Worm (Caenorhabditis elegans): ENCODE measurements around the gene spp-29.

The spp-29 gene

ce11 chrV:17659228-17659627 is 37.4 kb downstream of the spp-29 start, which contains the start of gene fbxa-108 (continued):
- TF ChIP-seq cebp-1 (GFP tag; IDR thresholded peaks at IDR 0.05) = peak; percentile 97
- peak; percentile 97 for TF ChIP-seq cebp-1 (tag; optimal IDR thresholded peaks at IDR 0.05)
- no peak for TF ChIP-seq lsy-27 (tag; optimal IDR thresholded peaks at IDR 0.05; ENCODE audit: borderline replicate concordance, insufficient read depth)
- TF ChIP-seq ztf-6 (GFP tag; IDR thresholded peaks at IDR 0.05) = no peak
- TF ChIP-seq Y79H2A.3 (GFP tag; conservative IDR thresholded peaks at IDR 0.05) = no peak
- no peak for TF ChIP-seq ztf-25 (GFP tag; IDR thresholded peaks at IDR 0.05)
- no peak for TF ChIP-seq sdz-38 (tag; optimal IDR thresholded peaks at IDR 0.05)
- TF ChIP-seq C06A6.2 (GFP tag; conservative IDR thresholded peaks at IDR 0.05) = no peak
- no peak for TF ChIP-seq K12H6.12 (tag; optimal IDR thresholded peaks at IDR 0.05)
- TF ChIP-seq ztf-3 (GFP tag; optimal IDR thresholded peaks at IDR 0.05) = no peak
- TF ChIP-seq ztf-26 (tag; optimal IDR thresholded peaks at IDR 0.05) = no peak
- no peak for TF ChIP-seq D2030.7 (GFP tag; IDR thresholded peaks at IDR 0.05)
- TF ChIP-seq cebp-2 (GFP tag; IDR thresholded peaks at IDR 0.05) = no peak
- no peak for TF ChIP-seq madf-3 (GFP tag; IDR thresholded peaks at IDR 0.05)
- TF ChIP-seq mel-28 (tag; optimal IDR thresholded peaks at IDR 0.05; ENCODE audit: borderline replicate concordance) = no peak
- TF ChIP-seq egrh-3 (GFP tag; IDR thresholded peaks at IDR 0.05) = no peak
- TF ChIP-seq Y53F4B.3 (GFP tag; IDR thresholded peaks at IDR 0.05) = no peak
- TF ChIP-seq Y56A3A.18 (GFP tag; IDR thresholded peaks at IDR 0.05) = no peak
- no peak for TF ChIP-seq tbx-9 (tag; optimal IDR thresholded peaks at IDR 0.05; ENCODE audit: borderline replicate concordance)
- TF ChIP-seq rec-8 (tag; optimal IDR thresholded peaks at IDR 0.05) = no peak
- TF ChIP-seq die-1 (tag; optimal IDR thresholded peaks at IDR 0.05) = no peak
- no peak for TF ChIP-seq somi-1 (GFP tag; optimal IDR thresholded peaks at IDR 0.05)
- TF ChIP-seq F39B2.1 (GFP tag; IDR thresholded peaks at IDR 0.05) = no peak
- TF ChIP-seq hmg-20 (GFP tag; IDR thresholded peaks at IDR 0.05) = no peak
- TF ChIP-seq ama-1 (optimal IDR thresholded peaks at IDR 0.05) = no peak
- TF ChIP-seq ama-1 (GFP tag; optimal IDR thresholded peaks at IDR 0.05) = no peak
- no peak for TF ChIP-seq T07F8.4 (tag; optimal IDR thresholded peaks at IDR 0.05)
- TF ChIP-seq him-1 (tag; optimal IDR thresholded peaks at IDR 0.05) = no peak
- no peak for TF ChIP-seq F49E8.2 (tag; optimal IDR thresholded peaks at IDR 0.05; ENCODE audit: insufficient read depth)
- no peak for TF ChIP-seq gei-17 (GFP tag; optimal IDR thresholded peaks at IDR 0.05)
- TF ChIP-seq unc-130 (GFP tag; optimal IDR thresholded peaks at IDR 0.05) = no peak
- no peak for TF ChIP-seq sptf-2 (GFP tag; optimal IDR thresholded peaks at IDR 0.05)
- no peak for TF ChIP-seq attf-3 (GFP tag; conservative IDR thresholded peaks at IDR 0.05)
- peak; percentile 14 to 35 for TF ChIP-seq let-607 (tag; optimal IDR thresholded peaks at IDR 0.05)
- no peak for TF ChIP-seq lin-35 (GFP tag; optimal IDR thresholded peaks at IDR 0.05)

- TF ChIP-seq madf-6 (GFP tag; IDR thresholded peaks at IDR 0.05) = peak; percentile 63
- TF ChIP-seq xnd-1 (tag; optimal IDR thresholded peaks at IDR 0.05) = peak; percentile 56
- peak; percentile 88 for TF ChIP-seq lsl-1 (GFP tag; optimal IDR thresholded peaks at IDR 0.05)
- TF ChIP-seq lin-35 (GFP tag; optimal IDR thresholded peaks at IDR 0.05) = no peak
- TF ChIP-seq ceh-91 (GFP tag; IDR thresholded peaks at IDR 0.05) = 0 out of 2 replicates have a peak, but pooled peaks have one; percentile 16
- TF ChIP-seq D2030.7 (GFP tag; IDR thresholded peaks at IDR 0.05) = peak; percentile 48
These were observed 37.8 kb downstream of the spp-29 start for ce11 chrV:17658824-17659223.

Measured in whole organism, young adult.